Fruit fly (Drosophila melanogaster) whole organism, pupa: ENCODE measurements around the gene CG13671.

Experiments used
- CG10348 ChIP-seq: fragments of 200-800 bp; sonication (Bioruptor generic); IDR thresholded peaks from 2 replicates; pipeline ENCODE4 v1.3.6; 2022; ENCODE audit warnings: missing biosample characterization, missing genetic modification characterization
- CG12605 ChIP-seq: fragments of 200-800 bp; sonication (Bioruptor generic); IDR thresholded peaks from 2 replicates; pipeline ENCODE4 v1.3.6; 2022; ENCODE audit warnings: missing biosample characterization, missing genetic modification characterization
- CG13204 ChIP-seq: fragments of 200-800 bp; sonication (Bioruptor generic); optimal IDR thresholded peaks from 2 replicates; lab custom pipeline; 2018; ENCODE audit warnings: missing biosample characterization, mild to moderate bottlenecking, missing genetic modification characterization, moderate library complexity
- CG14655 ChIP-seq: fragments of 200-800 bp; sonication (Bioruptor generic); optimal IDR thresholded peaks from 3 replicates; lab custom pipeline; 2017; ENCODE audit warnings: mild to moderate bottlenecking, missing biosample characterization, missing genetic modification reagents, missing genetic modification characterization
- CG15710 ChIP-seq: fragments of 200-800 bp; sonication (Bioruptor generic); optimal IDR thresholded peaks from 2 replicates; lab custom pipeline; 2018; ENCODE audit warnings: missing biosample characterization, mild to moderate bottlenecking, missing genetic modification characterization, moderate library complexity
- CG17806 ChIP-seq: fragments of 200-800 bp; sonication (Bioruptor generic); optimal IDR thresholded peaks from 2 replicates; lab custom pipeline; 2018; ENCODE audit warnings: missing biosample characterization, mild to moderate bottlenecking, missing genetic modification characterization, moderate library complexity
- CG32121 ChIP-seq: fragments of 200-800 bp; sonication (Bioruptor generic); IDR thresholded peaks from 2 replicates; pipeline ENCODE4 v1.3.6; 2022; ENCODE audit warnings: missing biosample characterization, missing genetic modification characterization
- CG34367 ChIP-seq: fragments of 200-800 bp; sonication (Bioruptor generic); optimal IDR thresholded peaks from 2 replicates; lab custom pipeline; 2018; ENCODE audit warnings: missing biosample characterization, mild to moderate bottlenecking, missing genetic modification characterization
- CG4496 ChIP-seq: fragments of 200-800 bp; sonication (Bioruptor generic); IDR thresholded peaks from 3 replicates; pipeline ENCODE4 v1.3.6; 2022; ENCODE audit warnings: missing biosample characterization, missing genetic modification characterization
- CG8159 ChIP-seq: fragments of 200-800 bp; sonication (Bioruptor generic); optimal IDR thresholded peaks from 3 replicates; lab custom pipeline; 2018; ENCODE audit warnings: missing biosample characterization, mild to moderate bottlenecking, missing genetic modification characterization, moderate library complexity
- CG8301 ChIP-seq: fragments of 200-800 bp; sonication (Bioruptor generic); optimal IDR thresholded peaks from 2 replicates; lab custom pipeline; 2018; ENCODE audit warnings: missing biosample characterization, mild to moderate bottlenecking, missing genetic modification characterization
- CG9948 ChIP-seq: fragments of 200-800 bp; sonication (Bioruptor generic); optimal IDR thresholded peaks from 2 replicates; lab custom pipeline; 2018; ENCODE audit warnings: missing biosample characterization, mild to moderate bottlenecking, missing genetic modification characterization, moderate library complexity
- D1 ChIP-seq: fragments of 200-800 bp; sonication (Bioruptor generic); optimal IDR thresholded peaks from 2 replicates; lab custom pipeline; 2018; ENCODE audit warnings: missing biosample characterization, mild to moderate bottlenecking, missing genetic modification characterization, moderate library complexity
- EcR ChIP-seq: fragments of 200-800 bp; sonication (Bioruptor generic); optimal IDR thresholded peaks from 3 replicates; lab custom pipeline; 2019; ENCODE audit warnings: missing biosample characterization, missing genetic modification characterization, mild to moderate bottlenecking, moderate library complexity, missing genetic modification reagents
- Ets98B ChIP-seq: fragments of 200-800 bp; sonication (Bioruptor generic); IDR thresholded peaks from 2 replicates; pipeline ENCODE4 v1.3.6; 2022; ENCODE audit warnings: missing biosample characterization, missing genetic modification characterization
- Pif1A ChIP-seq: fragments of 200-800 bp; sonication (Bioruptor generic); optimal IDR thresholded peaks from 3 replicates; lab custom pipeline; 2016; ENCODE audit warnings: missing biosample characterization, missing genetic modification characterization
- Pif1B ChIP-seq: fragments of 200-800 bp; sonication (Bioruptor generic); optimal IDR thresholded peaks from 3 replicates; lab custom pipeline; 2016; ENCODE audit warnings: missing biosample characterization, missing genetic modification characterization
- Snoo ChIP-seq: fragments of 200-800 bp; sonication (Bioruptor generic); optimal IDR thresholded peaks from 3 replicates; lab custom pipeline; 2017; ENCODE audit warnings: missing biosample characterization, mild to moderate bottlenecking, missing genetic modification characterization, inconsistent platforms
- fd96Ca ChIP-seq: fragments of 200-800 bp; sonication (Bioruptor generic); IDR thresholded peaks from 3 replicates; pipeline ENCODE4 v1.3.6; 2022; ENCODE audit warnings: missing biosample characterization, missing genetic modification characterization
- gl ChIP-seq: fragments of 200-800 bp; sonication (Bioruptor generic); optimal IDR thresholded peaks from 2 replicates; lab custom pipeline; 2018; ENCODE audit warnings: missing biosample characterization, mild to moderate bottlenecking, missing genetic modification characterization
- rn ChIP-seq: fragments of 200-800 bp; sonication (Bioruptor generic); IDR thresholded peaks from 2 replicates; pipeline ENCODE4 v1.3.6; 2022; ENCODE audit warnings: missing biosample characterization, missing genetic modification characterization

Gene CG13671

DNA sequence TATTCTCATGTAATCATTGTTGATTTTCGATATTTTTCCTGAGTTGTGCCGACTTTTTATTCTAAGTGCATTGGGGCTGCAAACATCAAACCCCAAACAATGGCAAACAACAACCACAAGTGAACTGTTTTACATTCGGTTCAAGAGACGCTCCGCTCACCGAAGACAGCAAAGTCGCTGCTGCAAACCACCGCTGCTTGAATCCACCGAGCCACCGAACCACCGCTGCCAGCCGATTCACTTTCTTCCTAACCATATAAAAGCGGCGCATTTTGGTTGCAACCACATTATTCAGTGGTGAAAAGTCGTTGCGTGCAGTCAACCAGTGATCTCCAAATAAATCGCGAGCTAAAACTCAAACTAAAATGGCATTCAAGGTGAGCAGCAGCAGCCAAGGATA lies 36.5 kb downstream of the CG13671 start, which contains the start of gene Cpr66Cb:
Gene Cpr66Cb (plus strand): TSS at position 301 of the 400 bp plus-strand sequence.
- no peak for TF ChIP-seq fd96Ca (GFP tag; lab: Robert Waterston, UW)
- TF ChIP-seq CG10348 (GFP tag; lab: Robert Waterston, UW) = no peak
- no peak for TF ChIP-seq gl
- no peak for TF ChIP-seq CG17806
- TF ChIP-seq CG13204 = no peak
- TF ChIP-seq D1 (tag; lab: Kevin White, UChicago) = no peak
- TF ChIP-seq CG9948 (tag; lab: Kevin White, UChicago) = no peak
- no peak for TF ChIP-seq Ets98B (GFP tag; lab: Robert Waterston, UW)
- no peak for TF ChIP-seq EcR (GFP tag; lab: Kevin White, UChicago)
- no peak for TF ChIP-seq CG12605 (GFP tag; lab: Robert Waterston, UW)
- no peak for TF ChIP-seq CG15710

DNA sequence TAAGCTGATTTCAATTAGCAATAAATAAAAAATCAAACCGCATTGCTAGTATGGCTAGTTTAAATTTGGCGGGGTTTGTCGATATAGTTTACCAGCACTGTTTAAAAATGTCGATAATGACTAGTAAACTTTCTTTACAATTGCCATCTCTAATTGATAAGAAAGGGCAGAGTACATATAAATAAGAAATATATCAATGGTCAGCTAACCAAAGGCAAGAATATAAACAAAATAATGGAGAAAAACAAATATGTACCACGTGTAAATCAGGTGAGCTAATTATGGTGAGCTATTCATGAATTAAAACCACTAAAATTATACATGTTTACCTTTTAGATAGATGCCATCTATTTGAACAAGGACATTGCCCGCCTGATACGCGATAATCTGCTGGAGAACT lies 39.1 kb downstream of the CG13671 start, which contains the start of gene Pex2:
Gene Pex2 (plus strand): TSS at position 131 of the 400 bp plus-strand sequence.
- TF ChIP-seq CG8159 (tag; lab: Kevin White, UChicago) (peak; percentile 16), CG32121 (peak; percentile 18; the same call in 1 of the 2 replicates), Pif1B (GFP tag; lab: Kevin White, UChicago) (no peak), CG17806 (no peak), CG14655 (GFP tag; lab: Kevin White, UChicago) (no peak), fd96Ca (GFP tag; lab: Robert Waterston, UW) (no peak), CG8301 (tag; lab: Kevin White, UChicago) (peak; percentile 6), Pif1A (GFP tag; lab: Kevin White, UChicago) (peak; percentile 10), CG4496 (GFP tag; lab: Robert Waterston, UW) (0 out of 3 replicates have a peak, but pooled peaks have one; percentile 13)

DNA sequence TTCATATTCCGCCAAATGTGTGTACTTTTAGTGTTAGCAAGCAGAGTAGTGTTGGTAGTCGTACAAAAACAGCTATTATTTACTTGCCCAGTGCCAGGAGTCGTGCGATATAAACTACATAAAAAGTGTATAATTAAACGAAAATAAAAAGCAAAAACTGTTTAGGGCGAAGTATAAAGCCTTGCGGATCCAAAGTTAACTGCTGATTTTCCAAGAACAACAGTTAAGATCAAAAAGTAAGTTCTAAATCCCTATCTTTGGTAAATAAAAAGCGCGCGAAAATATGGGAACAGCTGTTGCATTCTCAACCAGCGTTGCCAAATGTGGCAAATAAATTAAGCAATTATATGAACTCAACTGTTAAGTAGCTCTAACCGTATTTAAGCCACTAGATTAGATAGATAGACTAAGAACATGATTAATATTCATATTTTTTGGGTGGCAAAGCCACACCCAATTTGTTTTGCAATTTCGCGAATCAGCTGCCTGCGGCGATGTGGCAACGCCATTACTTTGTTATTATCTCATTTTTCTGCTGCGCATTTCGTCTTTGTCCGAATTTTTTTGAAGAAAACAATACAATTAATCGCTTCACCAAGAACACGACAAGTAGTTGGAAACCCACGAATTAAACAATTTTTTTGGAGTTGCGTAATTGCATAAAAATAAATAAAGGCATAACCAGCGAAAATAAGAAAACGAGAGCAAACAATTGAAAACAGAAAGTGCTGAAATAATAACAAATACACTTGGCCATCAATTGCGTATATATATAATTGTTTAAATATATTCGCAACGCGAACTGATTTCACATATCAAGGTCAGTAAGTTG lies 40.6 kb downstream of the CG13671 start, which contains the start of the genes Prim1 and CG7083:
Gene Prim1 (plus strand): TSS at position 51 of the 832 bp plus-strand sequence.
Gene CG7083 (plus strand): TSS at position 522 of the 832 bp plus-strand sequence.
- peak; percentile 49 for TF ChIP-seq CG34367 (tag; lab: Kevin White, UChicago)
- TF ChIP-seq CG4496 (GFP tag; lab: Robert Waterston, UW) = peak; percentile 44; the same call in 2 of the 3 replicates
- TF ChIP-seq rn (GFP tag; lab: Robert Waterston, UW) = no peak
- no peak for TF ChIP-seq CG14655 (GFP tag; lab: Kevin White, UChicago)
- peak; percentile 38 for TF ChIP-seq CG17806
- TF ChIP-seq Pif1A (GFP tag; lab: Kevin White, UChicago) = peak; percentile 68
- peak; percentile 57 for TF ChIP-seq CG8159 (tag; lab: Kevin White, UChicago)
- TF ChIP-seq CG8301 (tag; lab: Kevin White, UChicago) = peak; percentile 28
- no peak for TF ChIP-seq D1 (tag; lab: Kevin White, UChicago)
- peak; percentile 44 for TF ChIP-seq CG15710
- TF ChIP-seq Snoo (tag; lab: Kevin White, UChicago) = peak; percentile 26

DNA sequence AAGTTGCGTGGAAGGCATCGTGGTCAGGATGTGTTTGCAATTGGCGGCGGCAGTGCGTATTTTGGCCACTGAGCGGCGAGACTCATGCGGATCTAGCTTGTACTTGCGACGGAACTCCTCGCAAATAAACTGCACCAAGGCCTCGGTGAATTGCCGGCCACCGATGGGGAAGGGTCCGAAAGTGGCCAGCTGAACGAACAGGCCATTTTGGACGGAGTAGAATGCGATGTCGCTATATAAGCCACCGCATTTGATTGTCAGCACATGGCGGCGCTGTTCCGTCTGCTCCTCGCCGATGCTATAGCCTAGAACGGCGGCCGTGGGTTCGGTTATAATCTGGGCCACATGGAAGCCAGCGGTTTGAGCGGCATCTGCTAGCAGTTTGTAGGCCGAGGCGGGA lies 45.3 kb downstream of the CG13671 start:
- TF ChIP-seq CG13204 (no peak), CG32121 (no peak), gl (no peak), CG15710 (no peak), CG10348 (GFP tag; lab: Robert Waterston, UW) (no peak), Ets98B (GFP tag; lab: Robert Waterston, UW) (no peak), Pif1A (GFP tag; lab: Kevin White, UChicago) (no peak), rn (GFP tag; lab: Robert Waterston, UW) (no peak), CG8159 (tag; lab: Kevin White, UChicago) (no peak), Pif1B (GFP tag; lab: Kevin White, UChicago) (no peak), CG9948 (tag; lab: Kevin White, UChicago) (no peak), EcR (GFP tag; lab: Kevin White, UChicago) (no peak), D1 (tag; lab: Kevin White, UChicago) (no peak), fd96Ca (GFP tag; lab: Robert Waterston, UW) (no peak), CG34367 (tag; lab: Kevin White, UChicago) (no peak), Snoo (tag; lab: Kevin White, UChicago) (no peak), CG8301 (tag; lab: Kevin White, UChicago) (no peak)

DNA sequence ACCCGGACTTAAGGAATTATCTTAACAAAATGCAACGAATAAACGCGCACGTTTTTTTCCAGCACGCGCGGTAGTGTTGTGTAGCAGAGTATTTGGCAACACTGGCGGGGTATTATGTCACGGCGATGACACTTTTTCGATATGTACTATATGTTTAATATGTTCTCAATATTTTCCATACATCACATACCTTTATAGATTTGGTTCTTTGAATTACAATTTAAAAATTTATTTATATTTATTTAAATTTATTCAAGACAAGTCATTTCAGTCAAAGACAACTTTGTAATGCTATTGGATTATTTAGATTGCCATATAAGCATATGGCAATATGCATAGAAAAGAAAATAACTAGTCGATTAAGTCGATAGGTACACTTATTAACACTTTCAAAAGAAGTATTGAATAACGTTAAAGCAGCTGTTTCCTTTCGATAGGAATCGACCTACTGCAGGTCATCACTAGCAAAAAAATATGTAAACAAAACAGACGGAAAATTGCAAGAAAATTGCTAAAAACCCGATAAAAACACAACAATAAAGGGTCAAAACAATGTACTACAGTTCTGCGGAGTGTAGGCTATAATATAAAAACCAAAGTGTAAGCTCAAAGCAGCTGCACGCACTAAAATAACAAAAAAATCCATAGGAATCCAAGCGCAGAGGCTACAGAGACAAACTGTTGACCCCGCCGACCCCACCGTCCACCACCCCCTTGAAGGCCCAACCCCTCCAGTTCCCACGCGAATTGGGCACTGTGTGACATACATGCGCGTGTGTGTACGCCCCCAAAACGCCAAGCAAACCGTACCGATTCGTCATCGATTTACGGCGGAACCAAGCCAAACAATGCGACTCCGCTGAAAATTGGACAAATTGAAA lies 46.5 kb downstream of the CG13671 start, which contains the start of the genes CG7182 and GAPcenA:
Gene CG7182 (minus strand): TSS at position 283 of the 881 bp plus-strand sequence.
Gene GAPcenA (plus strand): TSS at position 462 of the 881 bp plus-strand sequence.
- TF ChIP-seq CG8301 (tag; lab: Kevin White, UChicago) = no peak
- peak; percentile 63 for TF ChIP-seq CG17806
- TF ChIP-seq CG15710 = peak; percentile 80
- no peak for TF ChIP-seq CG10348 (GFP tag; lab: Robert Waterston, UW)
- peak; percentile 64 for TF ChIP-seq CG9948 (tag; lab: Kevin White, UChicago)
- peak; percentile 76 for TF ChIP-seq Snoo (tag; lab: Kevin White, UChicago)
- TF ChIP-seq CG34367 (tag; lab: Kevin White, UChicago) = peak; percentile 56
- TF ChIP-seq CG8159 (tag; lab: Kevin White, UChicago) = peak; percentile 80
- TF ChIP-seq gl = no peak
- peak; percentile 49 for TF ChIP-seq Ets98B (GFP tag; lab: Robert Waterston, UW)
- TF ChIP-seq EcR (GFP tag; lab: Kevin White, UChicago) = peak; percentile 85
- TF ChIP-seq rn (GFP tag; lab: Robert Waterston, UW) = 0 out of 2 replicates have a peak, but pooled peaks have one; percentile 11
- TF ChIP-seq CG14655 (GFP tag; lab: Kevin White, UChicago) = no peak
- TF ChIP-seq Pif1B (GFP tag; lab: Kevin White, UChicago) = no peak
- TF ChIP-seq CG4496 (GFP tag; lab: Robert Waterston, UW) = peak; percentile 52; the same call in 1 of the 3 replicates
